Fruit fly (Drosophila melanogaster) whole organism, prepupa: Measurements from ENCODE around the gene GluProRS.

Experiments
- CG10631 ChIP-seq: fragments of 200-800 bp; sonication (Bioruptor generic); optimal IDR thresholded peaks from 2 replicates; lab custom pipeline; 2016; ENCODE audit warnings: missing biosample characterization, missing genetic modification characterization
- CG11294 ChIP-seq: fragments of 200-800 bp; sonication (Bioruptor generic); IDR thresholded peaks from 2 replicates; pipeline ENCODE4 v1.3.6; 2022; ENCODE audit warnings: missing biosample characterization, missing genetic modification characterization
- CG11762 ChIP-seq: fragments of 200-800 bp; sonication (Bioruptor generic); optimal IDR thresholded peaks from 3 replicates; lab custom pipeline; 2016; ENCODE audit warnings: missing biosample characterization, missing genetic modification characterization; ENCODE audit not compliant: insufficient read depth
- CG11902 ChIP-seq: fragments of 200-800 bp; sonication (Bioruptor generic); optimal IDR thresholded peaks from 3 replicates; lab custom pipeline; 2016; ENCODE audit warnings: missing biosample characterization, missing genetic modification characterization
- CG15336 ChIP-seq: fragments of 200-800 bp; sonication (Bioruptor generic); IDR thresholded peaks from 2 replicates; pipeline ENCODE4 v1.3.6; 2022; ENCODE audit warnings: missing biosample characterization, missing genetic modification characterization
- CG16779 ChIP-seq: fragments of 200-800 bp; sonication (Bioruptor generic); optimal IDR thresholded peaks from 3 replicates; lab custom pipeline; 2017; ENCODE audit warnings: missing biosample characterization, mild to moderate bottlenecking, missing genetic modification characterization
- CG3032 ChIP-seq: fragments of 200-800 bp; optimal IDR thresholded peaks from 2 replicates; lab custom pipeline; 2019; ENCODE audit warnings: missing biosample characterization, mild to moderate bottlenecking, missing genetic modification characterization, moderate library complexity
- CG31627 ChIP-seq: fragments of 200-800 bp; sonication (Bioruptor generic); optimal IDR thresholded peaks from 3 replicates; lab custom pipeline; 2016; ENCODE audit warnings: missing biosample characterization, missing genetic modification characterization
- CG3919 ChIP-seq: fragments of 200-800 bp; sonication (Bioruptor generic); optimal IDR thresholded peaks from 3 replicates; lab custom pipeline; 2016; ENCODE audit warnings: missing biosample characterization, missing genetic modification characterization
- CG4318 ChIP-seq: fragments of 200-800 bp; sonication (Bioruptor generic); optimal IDR thresholded peaks from 3 replicates; lab custom pipeline; 2017; ENCODE audit warnings: missing biosample characterization, mild to moderate bottlenecking, missing genetic modification characterization
- CG6792 ChIP-seq: fragments of 200-800 bp; sonication (Bioruptor generic); optimal IDR thresholded peaks from 3 replicates; lab custom pipeline; 2016; ENCODE audit warnings: missing biosample characterization, missing genetic modification characterization
- CG6808 ChIP-seq: fragments of 200-800 bp; sonication (Bioruptor generic); optimal IDR thresholded peaks from 3 replicates; lab custom pipeline; 2017; ENCODE audit warnings: missing biosample characterization, missing genetic modification characterization, mild to moderate bottlenecking, moderate library complexity, missing genetic modification reagents
- CG6854 ChIP-seq: fragments of 200-800 bp; sonication (Bioruptor generic); optimal IDR thresholded peaks from 2 replicates; lab custom pipeline; 2017; ENCODE audit warnings: missing biosample characterization, mild to moderate bottlenecking, missing genetic modification characterization
- CG7368 ChIP-seq: fragments of 200-800 bp; sonication (Bioruptor generic); optimal IDR thresholded peaks from 3 replicates; lab custom pipeline; 2016; ENCODE audit warnings: missing biosample characterization, missing genetic modification characterization
- CG8119 ChIP-seq: fragments of 200-800 bp; sonication (Bioruptor generic); IDR thresholded peaks from 3 replicates; pipeline ENCODE4 v1.3.6; 2022; ENCODE audit warnings: missing biosample characterization, missing genetic modification characterization
- CG8319 ChIP-seq: fragments of 200-800 bp; sonication (Bioruptor generic); optimal IDR thresholded peaks from 3 replicates; lab custom pipeline; 2016; ENCODE audit warnings: missing biosample characterization, missing genetic modification characterization
- CG8632 ChIP-seq: fragments of 200-800 bp; sonication (Bioruptor generic); optimal IDR thresholded peaks from 3 replicates; lab custom pipeline; 2016; ENCODE audit warnings: missing biosample characterization, missing genetic modification characterization
- CG9139 ChIP-seq: fragments of 200-800 bp; sonication (Bioruptor generic); optimal IDR thresholded peaks from 3 replicates; lab custom pipeline; 2017; ENCODE audit warnings: missing biosample characterization, mild to moderate bottlenecking, missing genetic modification characterization
- Eip78C ChIP-seq: fragments of 200-800 bp; sonication (Bioruptor generic); peaks from one replicate; lab custom pipeline; 2016; ENCODE audit warnings: missing biosample characterization, missing genetic modification characterization
- Eip93F ChIP-seq: fragments of 200-800 bp; sonication (Bioruptor generic); optimal IDR thresholded peaks from 2 replicates; lab custom pipeline; 2016; ENCODE audit warnings: missing biosample characterization, mild to moderate bottlenecking, missing genetic modification characterization
- Ets96B ChIP-seq: fragments of 200-800 bp; optimal IDR thresholded peaks from 2 replicates; lab custom pipeline; 2019; ENCODE audit warnings: missing biosample characterization, mild to moderate bottlenecking, missing genetic modification characterization, moderate library complexity
- Gug ChIP-seq: fragments of 200-800 bp; sonication (Bioruptor generic); IDR thresholded peaks from 2 replicates; pipeline ENCODE4 v1.3.6; 2022; ENCODE audit warnings: missing biosample characterization, missing genetic modification characterization
- Hr38 ChIP-seq: sonication (Bioruptor generic); optimal IDR thresholded peaks from 2 replicates; lab custom pipeline; 2016; ENCODE audit warnings: missing biosample characterization, missing genetic modification characterization
- Hr4 ChIP-seq: fragments of 200-800 bp; sonication (Bioruptor generic); optimal IDR thresholded peaks from 3 replicates; lab custom pipeline; 2016; ENCODE audit warnings: missing biosample characterization, missing genetic modification characterization
- OdsH ChIP-seq: fragments of 200-800 bp; sonication (Bioruptor generic); optimal IDR thresholded peaks from 3 replicates; lab custom pipeline; 2016; ENCODE audit warnings: missing biosample characterization, missing genetic modification characterization
- Smox ChIP-seq: fragments of 200-800 bp; sonication (Bioruptor generic); optimal IDR thresholded peaks from 3 replicates; lab custom pipeline; 2016; ENCODE audit warnings: missing biosample characterization, missing genetic modification characterization
- Sox102F ChIP-seq: fragments of 200-800 bp; sonication (Bioruptor generic); optimal IDR thresholded peaks from 2 replicates; lab custom pipeline; 2016; ENCODE audit warnings: missing biosample characterization, mild to moderate bottlenecking, missing genetic modification characterization
- Sox14 ChIP-seq: fragments of 200-800 bp; sonication (Bioruptor generic); optimal IDR thresholded peaks from 3 replicates; lab custom pipeline; 2016; ENCODE audit warnings: missing biosample characterization, missing genetic modification characterization
- Sox15 ChIP-seq: fragments of 200-800 bp; sonication (Bioruptor generic); optimal IDR thresholded peaks from 3 replicates; lab custom pipeline; 2016; ENCODE audit warnings: missing biosample characterization, missing genetic modification characterization
- achi ChIP-seq: fragments of 200-800 bp; sonication (Bioruptor generic); optimal IDR thresholded peaks from 3 replicates; lab custom pipeline; 2016; ENCODE audit warnings: missing biosample characterization, missing genetic modification characterization
- acj6 ChIP-seq: fragments of 200-800 bp; sonication (Bioruptor generic); optimal IDR thresholded peaks from 3 replicates; lab custom pipeline; 2016; ENCODE audit warnings: missing biosample characterization, missing genetic modification characterization
- cyc ChIP-seq: fragments of 200-800 bp; sonication (Bioruptor generic); optimal IDR thresholded peaks from 3 replicates; lab custom pipeline; 2016; ENCODE audit warnings: missing biosample characterization, missing genetic modification characterization
- dsx ChIP-seq: fragments of 200-800 bp; optimal IDR thresholded peaks from 3 replicates; lab custom pipeline; 2019; ENCODE audit warnings: missing biosample characterization, mild to moderate bottlenecking, missing genetic modification characterization, moderate library complexity; ENCODE audit not compliant: poor library complexity, severe bottlenecking
- eg ChIP-seq: fragments of 200-800 bp; sonication (Bioruptor generic); IDR thresholded peaks from 3 replicates; pipeline ENCODE4 v1.3.6; 2022; ENCODE audit warnings: missing biosample characterization, missing genetic modification characterization
- esn ChIP-seq: fragments of 200-800 bp; sonication (Bioruptor generic); optimal IDR thresholded peaks from 2 replicates; lab custom pipeline; 2016; ENCODE audit warnings: missing biosample characterization, mild to moderate bottlenecking, missing genetic modification characterization, moderate library complexity
- fd59A ChIP-seq: fragments of 200-800 bp; sonication (Bioruptor generic); optimal IDR thresholded peaks from 2 replicates; lab custom pipeline; 2017; ENCODE audit warnings: missing biosample characterization, mild to moderate bottlenecking, missing genetic modification characterization, missing genetic modification reagents
- fkh ChIP-seq: fragments of 200-800 bp; sonication (Bioruptor generic); optimal IDR thresholded peaks from 3 replicates; lab custom pipeline; 2017; ENCODE audit warnings: missing biosample characterization, mild to moderate bottlenecking, missing genetic modification characterization, moderate library complexity
- lz ChIP-seq: fragments of 200-800 bp; sonication (Bioruptor generic); optimal IDR thresholded peaks from 3 replicates; lab custom pipeline; 2016; ENCODE audit warnings: missing biosample characterization, missing genetic modification characterization
- salr ChIP-seq, 2 experiments: fragments of 200-800 bp; sonication (Bioruptor generic); optimal IDR thresholded peaks; 3 replicates each; lab custom pipeline; 2016 to 2018; ENCODE audit warnings: missing biosample characterization in 2 of 2, missing genetic modification characterization in 2 of 2, mild to moderate bottlenecking in 1 of 2

GluProRS gene

DNA sequence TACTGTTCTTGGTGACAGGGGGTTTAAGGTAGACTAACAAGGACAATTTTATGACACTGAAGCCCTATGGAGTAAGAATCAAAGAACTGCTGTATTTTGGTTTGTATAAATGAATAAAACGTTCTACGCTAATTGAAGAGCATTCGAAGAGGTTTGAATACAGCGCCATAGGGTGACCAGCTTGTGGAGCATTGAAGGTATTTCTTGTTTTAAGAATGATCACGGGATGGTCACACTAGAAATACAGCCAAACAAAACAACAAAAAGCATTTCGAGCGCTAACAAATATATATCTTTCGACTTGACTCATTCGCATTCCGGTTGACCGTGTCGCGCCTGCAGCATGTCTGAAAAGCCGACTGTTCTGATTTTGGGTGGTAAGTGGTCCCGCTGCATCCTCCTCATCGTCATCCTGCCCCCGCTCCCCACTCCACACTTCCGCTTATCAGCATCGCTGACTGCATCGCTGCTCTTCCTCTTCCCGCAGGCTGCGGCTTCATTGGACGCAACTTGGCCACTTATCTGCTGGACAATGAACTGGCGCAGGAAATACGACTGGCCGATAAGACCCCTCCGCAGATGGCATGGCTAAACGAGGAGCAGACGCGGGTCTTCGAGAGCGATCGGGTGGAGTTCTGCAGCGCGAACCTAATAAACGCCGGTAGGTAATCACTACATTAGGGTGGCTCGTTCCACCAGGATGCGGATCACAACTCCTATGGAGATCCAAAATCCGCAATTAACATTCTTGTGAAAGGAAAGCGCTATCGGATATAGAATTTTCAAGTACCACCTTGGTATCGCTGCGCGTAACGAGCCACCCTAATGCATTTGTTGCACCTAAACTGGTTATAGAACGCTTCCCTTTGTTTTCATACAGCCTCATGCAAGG is 24.3 kb downstream of the GluProRS start, which contains the start of gene CG5854 (continued):
- TF ChIP-seq CG4318 (GFP tag; lab: Kevin White, UChicago): peak; percentile 92
- TF ChIP-seq CG15336 (GFP tag; lab: Robert Waterston, UW): peak; percentile 99
- peak; percentile 97 for TF ChIP-seq CG31627 (GFP tag; lab: Kevin White, UChicago)
- TF ChIP-seq achi: peak; percentile 98
- peak; percentile 96 for TF ChIP-seq CG6792 (GFP tag; lab: Kevin White, UChicago)
- TF ChIP-seq CG11294: peak; percentile 96
- peak; percentile 96 for TF ChIP-seq Smox (GFP tag; lab: Kevin White, UChicago)
- peak; percentile 98 for TF ChIP-seq acj6
- peak; percentile 95 for TF ChIP-seq CG8319 (GFP tag; lab: Kevin White, UChicago)
- peak; percentile 97 for TF ChIP-seq Sox102F
- TF ChIP-seq Hr4 (GFP tag; lab: Kevin White, UChicago): peak; percentile 97
- TF ChIP-seq eg: peak; percentile 99
- peak; percentile 97 for TF ChIP-seq esn (GFP tag; lab: Kevin White, UChicago)
- TF ChIP-seq CG11762 (GFP tag; lab: Kevin White, UChicago): peak; percentile 96
- peak; percentile 96 for TF ChIP-seq salr (GFP tag; optimal IDR thresholded peaks at IDR 0.05; lab: Kevin White, UChicago)
- peak; percentile 96 for TF ChIP-seq Ets96B (tag; lab: Kevin White, UChicago)
- peak; percentile 94 for TF ChIP-seq CG6808 (GFP tag; lab: Kevin White, UChicago)
- peak; percentile 98 for TF ChIP-seq OdsH (GFP tag; lab: Kevin White, UChicago)

DNA sequence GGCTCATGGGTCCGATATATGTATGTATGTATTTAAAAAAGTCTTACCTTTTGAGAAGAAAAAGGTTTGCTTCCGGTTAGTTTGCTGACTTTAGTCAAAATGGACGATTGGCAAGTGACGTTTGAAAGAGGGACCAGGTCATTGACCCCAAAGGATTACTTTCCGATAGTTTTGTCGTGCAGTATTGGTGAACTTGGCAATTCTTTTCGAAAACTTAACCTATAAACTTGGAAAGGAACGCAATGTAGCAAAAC is 24.8 kb downstream of the GluProRS start, which contains the start of gene RpS19b:
Gene RpS19b, minus strand, starts transcription at position 101 of the 254 bp plus-strand sequence.
- no peak for TF ChIP-seq Eip93F (GFP tag; lab: Kevin White, UChicago)

dm6 chr3R:23931095-23931728 is 27.0 kb downstream of the GluProRS start, which contains the start of the genes Rpt2 and CG13599:
TSS of gene Rpt2 (minus strand) at chr3R:23931558.
TSS of gene CG13599 (plus strand) at chr3R:23931639.
- TF ChIP-seq dsx: peak; percentile 52
- TF ChIP-seq Sox14 (GFP tag; lab: Kevin White, UChicago): peak; percentile 59
- TF ChIP-seq CG16779: no peak
- TF ChIP-seq Ets96B (tag; lab: Kevin White, UChicago): no peak
- no peak for TF ChIP-seq Hr38 (GFP tag; lab: Kevin White, UChicago)
- TF ChIP-seq cyc: peak; percentile 9
- no peak for TF ChIP-seq CG8119 (GFP tag; lab: Robert Waterston, UW)
- no peak for TF ChIP-seq CG10631 (GFP tag; lab: Kevin White, UChicago)
- TF ChIP-seq CG8632 (GFP tag; lab: Kevin White, UChicago): no peak
- peak; percentile 19 for TF ChIP-seq Eip78C (GFP tag; lab: Kevin White, UChicago)
- no peak for TF ChIP-seq Sox102F
- TF ChIP-seq achi: no peak
- no peak for TF ChIP-seq CG9139 (GFP tag; lab: Kevin White, UChicago)
- no peak for TF ChIP-seq Sox15 (GFP tag; lab: Kevin White, UChicago)
- no peak for TF ChIP-seq CG11902
- no peak for TF ChIP-seq Hr4 (GFP tag; lab: Kevin White, UChicago)
- peak; percentile 12 for TF ChIP-seq lz
- no peak for TF ChIP-seq CG3919
- TF ChIP-seq CG6854: no peak
- peak; percentile 93 for TF ChIP-seq fkh (GFP tag; lab: Kevin White, UChicago)
- no peak for TF ChIP-seq fd59A (GFP tag; lab: Kevin White, UChicago)
- no peak for TF ChIP-seq acj6
- TF ChIP-seq CG8319 (GFP tag; lab: Kevin White, UChicago): no peak
- TF ChIP-seq CG4318 (GFP tag; lab: Kevin White, UChicago): no peak
- TF ChIP-seq Gug: no peak
- peak; percentile 6 for TF ChIP-seq CG31627 (GFP tag; lab: Kevin White, UChicago)
- no peak for TF ChIP-seq CG6792 (GFP tag; lab: Kevin White, UChicago)
- peak; percentile 4 for TF ChIP-seq CG3032
- no peak for TF ChIP-seq CG7368 (GFP tag; lab: Kevin White, UChicago)
- TF ChIP-seq esn (GFP tag; lab: Kevin White, UChicago): peak; percentile 51
- TF ChIP-seq, all 60 proteins: peak for 9
